Worm (Caenorhabditis elegans) whole organism, young adult: ENCODE measurements around the gene mul-1.

Experiments
- B0035.1 ChIP-seq: sonication (generic microtip); optimal IDR thresholded peaks from 2 replicates; lab custom pipeline; 2016; ENCODE audit warnings: missing genetic modification characterization, mild to moderate bottlenecking, missing compliant biosample characterization, missing genotype, missing genetic modification reagents
- B0336.3 ChIP-seq: fragments of 200-800 bp; sonication (Bioruptor generic); IDR thresholded peaks from 2 replicates; pipeline ENCODE4 v1.3.6; 2022; ENCODE audit warnings: missing genetic modification characterization, missing compliant biosample characterization
- C17E4.6 ChIP-seq: fragments of 200-800 bp; sonication (Bioruptor generic); IDR thresholded peaks from 2 replicates; pipeline ENCODE4 v1.3.6; 2022; ENCODE audit warnings: missing genetic modification reagents, missing genetic modification characterization, missing compliant biosample characterization
- F23B12.7 ChIP-seq: sonication (generic microtip); optimal IDR thresholded peaks from 2 replicates; lab custom pipeline; 2017; ENCODE audit warnings: missing genetic modification characterization, mild to moderate bottlenecking, missing compliant biosample characterization, antibody characterized with exemption, moderate library complexity; ENCODE audit not compliant: insufficient read depth
- F57C9.4 ChIP-seq: sonication (generic microtip); optimal IDR thresholded peaks from 2 replicates; lab custom pipeline; 2017; ENCODE audit warnings: mild to moderate bottlenecking, missing genetic modification characterization, missing compliant biosample characterization
- K11D2.4 ChIP-seq: fragments of 200-800 bp; sonication (Bioruptor generic); IDR thresholded peaks from 2 replicates; pipeline ENCODE4 v1.3.6; 2022; ENCODE audit warnings: missing genetic modification reagents, missing genetic modification characterization, missing compliant biosample characterization
- K12H6.12 ChIP-seq: fragments of 200-800 bp; sonication (Bioruptor generic); optimal IDR thresholded peaks from 2 replicates; lab custom pipeline; 2018; ENCODE audit warnings: mild to moderate bottlenecking, missing genetic modification characterization, missing compliant biosample characterization
- Y53G8AR.9 ChIP-seq: fragments of 200-800 bp; sonication (Bioruptor generic); conservative IDR thresholded peaks from 2 replicates; pipeline ENCODE4 v1.3.6; 2022; ENCODE audit warnings: missing genetic modification reagents, missing genetic modification characterization, missing compliant biosample characterization
- akir-1 ChIP-seq: fragments of 200-800 bp; sonication (Bioruptor generic); optimal IDR thresholded peaks from 2 replicates; lab custom pipeline; 2018; ENCODE audit warnings: mild to moderate bottlenecking, missing genetic modification characterization, moderate library complexity, missing compliant biosample characterization
- ama-1 ChIP-seq, 3 experiments: fragments of 150-350 bp in 1 of 3; sonication (generic microtip) in 2 of 3; optimal IDR thresholded peaks; 2 replicates each; lab custom pipeline; 2014 to 2018; ENCODE audit warnings: missing biosample characterization in 2 of 3, missing genetic modification characterization in 2 of 3, missing genetic modification reagents in 2 of 3
- aptf-2 ChIP-seq: fragments of 200-800 bp; sonication (Bioruptor generic); conservative IDR thresholded peaks from 2 replicates; pipeline ENCODE4 v1.3.6; 2022; ENCODE audit warnings: missing genetic modification reagents, missing genetic modification characterization, missing compliant biosample characterization
- attf-5 ChIP-seq: fragments of 200-800 bp; sonication (Bioruptor generic); optimal IDR thresholded peaks from 2 replicates; lab custom pipeline; 2018; ENCODE audit warnings: mild to moderate bottlenecking, missing genetic modification characterization, missing compliant biosample characterization
- cebp-1 ChIP-seq, 2 experiments: fragments of 200-800 bp in 1 of 2; sonication (Bioruptor generic) in 1 of 2; sonication (generic microtip) in 1 of 2; IDR thresholded peaks in 1 of 2; optimal IDR thresholded peaks in 1 of 2; 2 replicates each; pipeline versions ENCODE4 v1.3.6 to Lab custom; 2017 to 2022; ENCODE audit warnings: missing compliant biosample characterization in 2 of 2, missing genetic modification characterization in 2 of 2, mild to moderate bottlenecking in 1 of 2, missing genetic modification reagents in 1 of 2, moderate library complexity in 1 of 2
- ceh-100 ChIP-seq: fragments of 200-800 bp; sonication (Bioruptor generic); IDR thresholded peaks from 2 replicates; pipeline ENCODE4 v1.3.6; 2022; ENCODE audit warnings: missing genetic modification reagents, missing genetic modification characterization, missing compliant biosample characterization
- ceh-58 ChIP-seq: fragments of 200-800 bp; sonication (Bioruptor generic); IDR thresholded peaks from 2 replicates; pipeline ENCODE4 v1.3.6; 2022; ENCODE audit warnings: missing genetic modification characterization, missing compliant biosample characterization
- ceh-79 ChIP-seq: sonication (generic microtip); optimal IDR thresholded peaks from 2 replicates; lab custom pipeline; 2017; ENCODE audit warnings: mild to moderate bottlenecking, missing genetic modification characterization, missing compliant biosample characterization
- dpl-1 ChIP-seq: fragments of 150-350 bp; optimal IDR thresholded peaks from 2 replicates; lab custom pipeline; 2014; ENCODE audit warnings: missing biosample characterization, missing genetic modification reagents, missing genetic modification characterization
- efl-1 ChIP-seq: fragments of 150-350 bp; optimal IDR thresholded peaks from 2 replicates; lab custom pipeline; 2014; ENCODE audit warnings: missing biosample characterization, missing genetic modification reagents, missing genetic modification characterization
- egrh-3 ChIP-seq: fragments of 200-800 bp; sonication (Bioruptor generic); IDR thresholded peaks from 2 replicates; pipeline ENCODE4 v1.3.6; 2022; ENCODE audit warnings: missing genetic modification reagents, missing genetic modification characterization, missing compliant biosample characterization
- ets-4 ChIP-seq: fragments of 200-800 bp; sonication (Bioruptor generic); optimal IDR thresholded peaks from 2 replicates; lab custom pipeline; 2018; ENCODE audit warnings: mild to moderate bottlenecking, missing genetic modification characterization, missing compliant biosample characterization
- him-1 ChIP-seq: sonication (generic microtip); optimal IDR thresholded peaks from 2 replicates; lab custom pipeline; 2016; ENCODE audit warnings: missing genotype, missing genetic modification reagents, missing genetic modification characterization, missing compliant biosample characterization
- hlh-26 ChIP-seq: fragments of 200-800 bp; sonication (Bioruptor generic); conservative IDR thresholded peaks from 2 replicates; pipeline ENCODE4 v1.3.6; 2022; ENCODE audit warnings: missing genetic modification reagents, missing genetic modification characterization, missing compliant biosample characterization
- hmg-1.2 ChIP-seq: fragments of 200-800 bp; sonication (Bioruptor generic); IDR thresholded peaks from 2 replicates; pipeline ENCODE4 v1.3.6; 2022; ENCODE audit warnings: missing genetic modification reagents, missing genetic modification characterization, missing compliant biosample characterization
- hrde-1 ChIP-seq: sonication (generic microtip); optimal IDR thresholded peaks from 2 replicates; lab custom pipeline; 2016; ENCODE audit warnings: missing genetic modification characterization, mild to moderate bottlenecking, missing compliant biosample characterization, moderate library complexity, missing genotype, missing genetic modification reagents, borderline replicate concordance
- hsf-1 ChIP-seq: fragments of 200-800 bp; sonication (Bioruptor generic); IDR thresholded peaks from 2 replicates; pipeline ENCODE4 v1.3.6; 2022; ENCODE audit warnings: missing genetic modification reagents, missing genetic modification characterization, missing compliant biosample characterization
- madf-10 ChIP-seq: sonication (generic microtip); optimal IDR thresholded peaks from 2 replicates; lab custom pipeline; 2016; ENCODE audit warnings: mild to moderate bottlenecking, missing genetic modification characterization, missing compliant biosample characterization
- mel-28 ChIP-seq: sonication (generic microtip); optimal IDR thresholded peaks from 2 replicates; lab custom pipeline; 2016; ENCODE audit warnings: borderline replicate concordance, mild to moderate bottlenecking, missing genetic modification characterization, missing compliant biosample characterization
- mes-4 ChIP-seq: sonication (generic microtip); optimal IDR thresholded peaks from 2 replicates; lab custom pipeline; 2016; ENCODE audit warnings: missing genotype, missing genetic modification characterization, missing compliant biosample characterization
- nfya-1 ChIP-seq: sonication (generic microtip); optimal IDR thresholded peaks from 2 replicates; lab custom pipeline; 2017; ENCODE audit warnings: antibody characterized with exemption, missing compliant biosample characterization, missing genetic modification characterization, borderline replicate concordance; ENCODE audit not compliant: insufficient read depth
- nhr-80 ChIP-seq: sonication (generic microtip); optimal IDR thresholded peaks from 2 replicates; lab custom pipeline; 2016; ENCODE audit warnings: missing genetic modification characterization, missing compliant biosample characterization
- pbrm-1 ChIP-seq: fragments of 200-800 bp; sonication (Bioruptor generic); IDR thresholded peaks from 2 replicates; pipeline ENCODE4 v1.3.6; 2022; ENCODE audit warnings: missing genetic modification reagents, missing genetic modification characterization, missing compliant biosample characterization
- rcor-1 ChIP-seq: fragments of 200-800 bp; sonication (Bioruptor generic); IDR thresholded peaks from 2 replicates; pipeline ENCODE4 v1.3.6; 2022; ENCODE audit warnings: missing genetic modification reagents, missing genetic modification characterization, missing compliant biosample characterization
- rec-8 ChIP-seq, 2 experiments: sonication (generic microtip); optimal IDR thresholded peaks; 2 replicates each; lab custom pipeline; 2016; ENCODE audit warnings: mild to moderate bottlenecking in 2 of 2, missing genetic modification characterization in 2 of 2, missing genetic modification reagents in 2 of 2, missing genotype in 2 of 2, missing biosample characterization in 1 of 2, missing compliant biosample characterization in 1 of 2, moderate library complexity in 1 of 2
- rpc-1 ChIP-seq, 2 experiments: fragments of 150-350 bp in 1 of 2; sonication (generic microtip) in 1 of 2; optimal IDR thresholded peaks; 2 replicates each; lab custom pipeline; 2014 to 2018; ENCODE audit warnings: missing biosample characterization in 1 of 2, missing genetic modification characterization in 1 of 2, missing genetic modification reagents in 1 of 2, missing genotype in 1 of 2
- snpc-1.3 ChIP-seq: sonication (generic microtip); optimal IDR thresholded peaks from 2 replicates; lab custom pipeline; 2017; ENCODE audit warnings: missing genetic modification characterization, mild to moderate bottlenecking, missing compliant biosample characterization, antibody characterized with exemption, moderate library complexity, missing genotype, missing genetic modification reagents; ENCODE audit not compliant: insufficient read depth
- snpc-3.4 ChIP-seq: sonication (generic microtip); optimal IDR thresholded peaks from 2 replicates; lab custom pipeline; 2017; ENCODE audit warnings: missing genetic modification characterization, mild to moderate bottlenecking, missing compliant biosample characterization, antibody characterized with exemption, moderate library complexity, missing genotype, missing genetic modification reagents
- somi-1 ChIP-seq: fragments of 200-800 bp; sonication (Bioruptor generic); optimal IDR thresholded peaks from 2 replicates; lab custom pipeline; 2018; ENCODE audit warnings: mild to moderate bottlenecking, missing genetic modification characterization, missing compliant biosample characterization
- tbp1 ChIP-seq: fragments of 200-800 bp; sonication (Bioruptor generic); optimal IDR thresholded peaks from 2 replicates; lab custom pipeline; 2018; ENCODE audit warnings: mild to moderate bottlenecking, missing genetic modification characterization, missing compliant biosample characterization
- tbx-9 ChIP-seq: sonication (generic microtip); optimal IDR thresholded peaks from 2 replicates; lab custom pipeline; 2016; ENCODE audit warnings: borderline replicate concordance, missing genetic modification characterization, inconsistent platforms, missing compliant biosample characterization
- unc-62 ChIP-seq: fragments of 150-350 bp; optimal IDR thresholded peaks from 2 replicates; lab custom pipeline; 2014; ENCODE audit warnings: missing biosample characterization, missing genetic modification reagents, missing genetic modification characterization
- zim-3 ChIP-seq: sonication (generic microtip); optimal IDR thresholded peaks from 2 replicates; lab custom pipeline; 2017; ENCODE audit warnings: mild to moderate bottlenecking, missing genetic modification characterization, moderate library complexity, missing compliant biosample characterization
- ztf-25 ChIP-seq: fragments of 200-800 bp; sonication (Bioruptor generic); IDR thresholded peaks from 2 replicates; pipeline ENCODE4 v1.3.6; 2022; ENCODE audit warnings: missing genetic modification reagents, missing genetic modification characterization, missing compliant biosample characterization
- ztf-28 ChIP-seq: fragments of 200-800 bp; sonication (Bioruptor generic); IDR thresholded peaks from 2 replicates; pipeline ENCODE4 v1.3.6; 2022; ENCODE audit warnings: missing genetic modification reagents, missing genetic modification characterization, missing compliant biosample characterization

The mul-1 gene

ce11 chrIV:4085022-4085421 is 37.9 kb downstream of the mul-1 start:
- TF ChIP-seq F23B12.7 (tag; lab: Kevin White, UChicago) (peak; percentile 60), nhr-80 (tag; lab: Kevin White, UChicago) (peak; percentile 38), K11D2.4 (no peak), cebp-1 (GFP tag; IDR thresholded peaks at IDR 0.05; lab: Robert Waterston, UW) (no peak), cebp-1 (tag; optimal IDR thresholded peaks at IDR 0.05; lab: Kevin White, UChicago) (peak; percentile 10)
- TF ChIP-seq, all 124 proteins: peak for 3

ce11 chrIV:4084109-4084508 is 38.9 kb downstream of the mul-1 start, which contains the start of gene C35B1.5:
C35B1.5 (minus strand) TSS chrIV:4084209.
- TF ChIP-seq rpc-1 (optimal IDR thresholded peaks at IDR 0.05; lab: Kevin White, UChicago) (no peak), rpc-1 (tag; optimal IDR thresholded peaks at IDR 0.05; lab: Kevin White, UChicago) (no peak), ceh-79 (tag; lab: Kevin White, UChicago) (no peak), K12H6.12 (tag; lab: Kevin White, UChicago) (no peak), somi-1 (GFP tag; lab: Kevin White, UChicago) (no peak), dpl-1 (no peak), hrde-1 (tag; lab: Kevin White, UChicago) (no peak), snpc-1.3 (no peak), tbp1 (no peak), mes-4 (tag; lab: Kevin White, UChicago) (no peak), attf-5 (GFP tag; lab: Kevin White, UChicago) (no peak), ama-1 (optimal IDR thresholded peaks at IDR 0.05; lab: Kevin White, UChicago) (no peak), ama-1 (GFP tag; optimal IDR thresholded peaks at IDR 0.05; lab: Kevin White, UChicago) (no peak), mel-28 (tag; lab: Kevin White, UChicago) (no peak)
- TF ChIP-seq, all 124 proteins: peak for 0

- TF ChIP-seq tbx-9 (no peak), pbrm-1 (GFP tag; lab: Robert Waterston, UW) (no peak), snpc-3.4 (tag; lab: Kevin White, UChicago) (peak; percentile 33), ceh-100 (GFP tag; lab: Robert Waterston, UW) (no peak), K12H6.12 (tag; lab: Kevin White, UChicago) (no peak), B0336.3 (GFP tag; lab: Robert Waterston, UW) (peak; percentile 82), Y53G8AR.9 (0 out of 2 replicates have a peak, but pooled peaks have one; percentile 36), rec-8 (tag; optimal IDR thresholded peaks at IDR 0.05; lab: Kevin White, UChicago) (no peak), nfya-1 (no peak), egrh-3 (no peak)
Measured at ce11 chrIV:4083094-4083493, 39.9 kb downstream of the mul-1 start.

ce11 chrIV:4082599-4082998 is 40.4 kb downstream of the mul-1 start:
- no peak for TF ChIP-seq unc-62 (GFP tag; lab: Kevin White, UChicago)
- TF ChIP-seq C17E4.6 (GFP tag; lab: Robert Waterston, UW) = no peak
- no peak for TF ChIP-seq F57C9.4 (tag; lab: Kevin White, UChicago)
- TF ChIP-seq ceh-58 (GFP tag; lab: Robert Waterston, UW) = no peak
- TF ChIP-seq madf-10 (tag; lab: Kevin White, UChicago) = no peak
- TF ChIP-seq him-1 (tag; lab: Kevin White, UChicago) = no peak
- no peak for TF ChIP-seq hmg-1.2
- no peak for TF ChIP-seq hrde-1 (tag; lab: Kevin White, UChicago)
- no peak for TF ChIP-seq zim-3 (tag; lab: Kevin White, UChicago)
- no peak for TF ChIP-seq akir-1
- no peak for TF ChIP-seq ztf-25 (GFP tag; lab: Robert Waterston, UW)
- TF ChIP-seq snpc-3.4 (tag; lab: Kevin White, UChicago) = no peak
- no peak for TF ChIP-seq rcor-1 (GFP tag; lab: Robert Waterston, UW)
- TF ChIP-seq hlh-26 (GFP tag; lab: Robert Waterston, UW) = no peak
- TF ChIP-seq ztf-28 (GFP tag; lab: Robert Waterston, UW) = no peak
- no peak for TF ChIP-seq efl-1 (GFP tag; lab: Kevin White, UChicago)
- no peak for TF ChIP-seq ets-4 (GFP tag; lab: Kevin White, UChicago)
- no peak for TF ChIP-seq aptf-2
- TF ChIP-seq B0035.1 (tag; lab: Kevin White, UChicago) = no peak
- TF ChIP-seq hsf-1 = no peak
